Worm (Caenorhabditis elegans) whole organism, young adult: Measurements from ENCODE around the gene B0228.1.

Source experiments
- B0261.1 ChIP-seq: sonication (generic microtip); optimal IDR thresholded peaks from 2 replicates; lab custom pipeline; 2016; ENCODE audit warnings: mild to moderate bottlenecking, missing genetic modification characterization, moderate library complexity, missing compliant biosample characterization
- C17E4.6 ChIP-seq: fragments of 200-800 bp; sonication (Bioruptor generic); IDR thresholded peaks from 2 replicates; pipeline ENCODE4 v1.3.6; 2022; ENCODE audit warnings: missing genetic modification reagents, missing genetic modification characterization, missing compliant biosample characterization
- F33H1.4 ChIP-seq: fragments of 200-800 bp; sonication (Bioruptor generic); IDR thresholded peaks from 2 replicates; pipeline ENCODE4 v1.3.6; 2022; ENCODE audit warnings: missing genetic modification reagents, missing genetic modification characterization, missing compliant biosample characterization
- F49E8.2 ChIP-seq: sonication (generic microtip); optimal IDR thresholded peaks from 3 replicates; lab custom pipeline; 2017; ENCODE audit warnings: missing genetic modification characterization, mild to moderate bottlenecking, missing compliant biosample characterization, antibody characterized with exemption, moderate library complexity; ENCODE audit not compliant: insufficient read depth
- F55B11.4 ChIP-seq: sonication (generic microtip); optimal IDR thresholded peaks from 2 replicates; lab custom pipeline; 2016; ENCODE audit warnings: missing compliant biosample characterization, missing genetic modification characterization, borderline replicate concordance; ENCODE audit not compliant: insufficient read depth
- F57A8.1 ChIP-seq: fragments of 200-800 bp; sonication (Bioruptor generic); optimal IDR thresholded peaks from 2 replicates; lab custom pipeline; 2018; ENCODE audit warnings: mild to moderate bottlenecking, missing genetic modification characterization, moderate library complexity, missing compliant biosample characterization
- Y53G8AR.9 ChIP-seq: fragments of 200-800 bp; sonication (Bioruptor generic); conservative IDR thresholded peaks from 2 replicates; pipeline ENCODE4 v1.3.6; 2022; ENCODE audit warnings: missing genetic modification reagents, missing genetic modification characterization, missing compliant biosample characterization
- Y67H2A.10 ChIP-seq: fragments of 200-800 bp; sonication (Bioruptor generic); conservative IDR thresholded peaks from 2 replicates; pipeline ENCODE4 v1.3.6; 2022; ENCODE audit warnings: missing genetic modification reagents, missing genetic modification characterization, missing compliant biosample characterization
- akir-1 ChIP-seq: fragments of 200-800 bp; sonication (Bioruptor generic); optimal IDR thresholded peaks from 2 replicates; lab custom pipeline; 2018; ENCODE audit warnings: mild to moderate bottlenecking, missing genetic modification characterization, moderate library complexity, missing compliant biosample characterization
- athp-1 ChIP-seq: sonication (generic microtip); optimal IDR thresholded peaks from 2 replicates; lab custom pipeline; 2017; ENCODE audit warnings: mild to moderate bottlenecking, missing genetic modification characterization, missing compliant biosample characterization
- attf-5 ChIP-seq: fragments of 200-800 bp; sonication (Bioruptor generic); optimal IDR thresholded peaks from 2 replicates; lab custom pipeline; 2018; ENCODE audit warnings: mild to moderate bottlenecking, missing genetic modification characterization, missing compliant biosample characterization
- bed-2 ChIP-seq: fragments of 200-800 bp; sonication (Bioruptor generic); IDR thresholded peaks from 2 replicates; pipeline ENCODE4 v1.3.6; 2022; ENCODE audit warnings: missing genetic modification reagents, missing genetic modification characterization, missing compliant biosample characterization
- ceh-100 ChIP-seq: fragments of 200-800 bp; sonication (Bioruptor generic); IDR thresholded peaks from 2 replicates; pipeline ENCODE4 v1.3.6; 2022; ENCODE audit warnings: missing genetic modification reagents, missing genetic modification characterization, missing compliant biosample characterization
- ceh-27 ChIP-seq: fragments of 200-800 bp; sonication (Bioruptor generic); optimal IDR thresholded peaks from 2 replicates; lab custom pipeline; 2018; ENCODE audit warnings: mild to moderate bottlenecking, missing genetic modification characterization, moderate library complexity, missing compliant biosample characterization
- ceh-58 ChIP-seq: fragments of 200-800 bp; sonication (Bioruptor generic); IDR thresholded peaks from 2 replicates; pipeline ENCODE4 v1.3.6; 2022; ENCODE audit warnings: missing genetic modification characterization, missing compliant biosample characterization
- ceh-79 ChIP-seq: sonication (generic microtip); optimal IDR thresholded peaks from 2 replicates; lab custom pipeline; 2017; ENCODE audit warnings: mild to moderate bottlenecking, missing genetic modification characterization, missing compliant biosample characterization
- ceh-91 ChIP-seq: fragments of 200-800 bp; sonication (Bioruptor generic); IDR thresholded peaks from 2 replicates; pipeline ENCODE4 v1.3.6; 2022; ENCODE audit warnings: missing genetic modification reagents, missing genetic modification characterization, missing compliant biosample characterization
- chd-7 ChIP-seq: sonication (generic microtip); optimal IDR thresholded peaks from 2 replicates; lab custom pipeline; 2016; ENCODE audit warnings: mild to moderate bottlenecking, missing genetic modification characterization, moderate library complexity, missing compliant biosample characterization
- dox-1 ChIP-seq: fragments of 200-800 bp; sonication (Bioruptor generic); IDR thresholded peaks from 2 replicates; pipeline ENCODE4 v1.3.6; 2022; ENCODE audit warnings: missing genetic modification reagents, missing genetic modification characterization, missing compliant biosample characterization
- dpl-1 ChIP-seq: fragments of 150-350 bp; optimal IDR thresholded peaks from 2 replicates; lab custom pipeline; 2014; ENCODE audit warnings: missing biosample characterization, missing genetic modification reagents, missing genetic modification characterization
- efl-1 ChIP-seq: fragments of 150-350 bp; optimal IDR thresholded peaks from 2 replicates; lab custom pipeline; 2014; ENCODE audit warnings: missing biosample characterization, missing genetic modification reagents, missing genetic modification characterization
- egl-18 ChIP-seq: fragments of 200-800 bp; sonication (Bioruptor generic); IDR thresholded peaks from 2 replicates; pipeline ENCODE4 v1.3.6; 2022; ENCODE audit warnings: missing genetic modification reagents, missing genetic modification characterization, missing compliant biosample characterization
- egl-44 ChIP-seq: fragments of 200-800 bp; sonication (Bioruptor generic); IDR thresholded peaks from 2 replicates; pipeline ENCODE4 v1.3.6; 2022; ENCODE audit warnings: missing genetic modification reagents, missing genetic modification characterization, missing compliant biosample characterization
- egrh-3 ChIP-seq: fragments of 200-800 bp; sonication (Bioruptor generic); IDR thresholded peaks from 2 replicates; pipeline ENCODE4 v1.3.6; 2022; ENCODE audit warnings: missing genetic modification reagents, missing genetic modification characterization, missing compliant biosample characterization
- ets-4 ChIP-seq: fragments of 200-800 bp; sonication (Bioruptor generic); optimal IDR thresholded peaks from 2 replicates; lab custom pipeline; 2018; ENCODE audit warnings: mild to moderate bottlenecking, missing genetic modification characterization, missing compliant biosample characterization
- him-1 ChIP-seq: sonication (generic microtip); optimal IDR thresholded peaks from 2 replicates; lab custom pipeline; 2016; ENCODE audit warnings: missing genotype, missing genetic modification reagents, missing genetic modification characterization, missing compliant biosample characterization
- hlh-12 ChIP-seq: sonication (generic microtip); optimal IDR thresholded peaks from 2 replicates; lab custom pipeline; 2016; ENCODE audit warnings: missing genetic modification characterization, missing compliant biosample characterization
- hlh-26 ChIP-seq: fragments of 200-800 bp; sonication (Bioruptor generic); conservative IDR thresholded peaks from 2 replicates; pipeline ENCODE4 v1.3.6; 2022; ENCODE audit warnings: missing genetic modification reagents, missing genetic modification characterization, missing compliant biosample characterization
- lin-54 ChIP-seq: fragments of 200-800 bp; sonication (Bioruptor generic); optimal IDR thresholded peaks from 2 replicates; lab custom pipeline; 2018; ENCODE audit warnings: mild to moderate bottlenecking, missing genetic modification characterization, missing compliant biosample characterization
- lsl-1 ChIP-seq: fragments of 200-800 bp; sonication (Bioruptor generic); optimal IDR thresholded peaks from 2 replicates; lab custom pipeline; 2018; ENCODE audit warnings: mild to moderate bottlenecking, missing genetic modification characterization, moderate library complexity, missing compliant biosample characterization
- lsy-27 ChIP-seq: sonication (generic microtip); optimal IDR thresholded peaks from 2 replicates; lab custom pipeline; 2017; ENCODE audit warnings: missing genetic modification characterization, mild to moderate bottlenecking, missing compliant biosample characterization, antibody characterized with exemption, missing genotype, borderline replicate concordance; ENCODE audit not compliant: insufficient read depth
- madf-10 ChIP-seq: sonication (generic microtip); optimal IDR thresholded peaks from 2 replicates; lab custom pipeline; 2016; ENCODE audit warnings: mild to moderate bottlenecking, missing genetic modification characterization, missing compliant biosample characterization
- madf-6 ChIP-seq: fragments of 200-800 bp; sonication (Bioruptor generic); IDR thresholded peaks from 2 replicates; pipeline ENCODE4 v1.3.6; 2022; ENCODE audit warnings: missing genetic modification reagents, missing genetic modification characterization, missing compliant biosample characterization
- madf-8 ChIP-seq: fragments of 200-800 bp; sonication (Bioruptor generic); conservative IDR thresholded peaks from 2 replicates; pipeline ENCODE4 v1.3.6; 2022; ENCODE audit warnings: missing genetic modification reagents, missing genetic modification characterization, missing compliant biosample characterization
- mcd-1 ChIP-seq: fragments of 200-800 bp; sonication (Bioruptor generic); IDR thresholded peaks from 2 replicates; pipeline ENCODE4 v1.3.6; 2022; ENCODE audit warnings: missing genetic modification reagents, missing genetic modification characterization, missing compliant biosample characterization
- mxl-1 ChIP-seq: sonication (generic microtip); optimal IDR thresholded peaks from 2 replicates; lab custom pipeline; 2016; ENCODE audit warnings: missing genetic modification characterization, missing compliant biosample characterization
- nhr-179 ChIP-seq: sonication (generic microtip); optimal IDR thresholded peaks from 2 replicates; lab custom pipeline; 2016; ENCODE audit warnings: mild to moderate bottlenecking, missing genetic modification characterization, missing compliant biosample characterization
- nhr-27 ChIP-seq: fragments of 200-800 bp; sonication (Bioruptor generic); optimal IDR thresholded peaks from 2 replicates; lab custom pipeline; 2018; ENCODE audit warnings: mild to moderate bottlenecking, missing genetic modification characterization, moderate library complexity, missing compliant biosample characterization
- pbrm-1 ChIP-seq: fragments of 200-800 bp; sonication (Bioruptor generic); IDR thresholded peaks from 2 replicates; pipeline ENCODE4 v1.3.6; 2022; ENCODE audit warnings: missing genetic modification reagents, missing genetic modification characterization, missing compliant biosample characterization
- unc-130 ChIP-seq: sonication (generic microtip); optimal IDR thresholded peaks from 2 replicates; lab custom pipeline; 2016; ENCODE audit warnings: missing genetic modification reagents, missing genetic modification characterization, missing compliant biosample characterization
- unc-62 ChIP-seq: fragments of 150-350 bp; optimal IDR thresholded peaks from 2 replicates; lab custom pipeline; 2014; ENCODE audit warnings: missing biosample characterization, missing genetic modification reagents, missing genetic modification characterization
- zfh-2 ChIP-seq: fragments of 200-800 bp; sonication (Bioruptor generic); conservative IDR thresholded peaks from 2 replicates; pipeline ENCODE4 v1.3.6; 2022; ENCODE audit warnings: missing genetic modification reagents, missing genetic modification characterization, missing compliant biosample characterization

Gene B0228.1

DNA sequence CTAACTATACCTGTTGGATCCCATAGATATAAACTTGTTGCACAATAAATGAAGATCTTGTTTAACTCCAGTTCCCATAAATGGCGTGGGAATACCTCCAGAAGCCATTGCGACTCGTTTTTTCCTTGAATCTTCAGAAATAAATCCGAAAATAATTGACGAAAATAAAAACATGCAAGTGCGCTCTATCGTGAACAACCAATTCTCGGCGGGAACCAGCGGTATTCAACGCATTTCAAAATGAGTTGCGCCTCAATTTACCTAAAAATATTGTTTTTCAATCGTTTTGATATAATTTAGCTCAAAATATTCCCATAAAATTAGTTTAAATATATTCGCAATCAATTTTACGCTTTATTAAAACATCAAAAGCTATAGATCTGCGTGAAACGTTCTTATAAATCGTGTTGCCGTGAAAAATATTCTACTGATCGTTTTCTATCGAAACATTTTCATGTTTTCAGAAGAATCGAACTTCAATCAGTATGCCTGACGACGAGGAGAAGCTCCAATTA, 26.0 kb downstream of the B0228.1 start, which contains the start of the genes snpc-1.1 and spdl-1 (continued):
- peak; percentile 31; the same call in 1 of the 2 replicates for TF ChIP-seq F33H1.4 (GFP tag; lab: Robert Waterston, UW)
- no peak for TF ChIP-seq pbrm-1 (GFP tag; lab: Robert Waterston, UW)

DNA sequence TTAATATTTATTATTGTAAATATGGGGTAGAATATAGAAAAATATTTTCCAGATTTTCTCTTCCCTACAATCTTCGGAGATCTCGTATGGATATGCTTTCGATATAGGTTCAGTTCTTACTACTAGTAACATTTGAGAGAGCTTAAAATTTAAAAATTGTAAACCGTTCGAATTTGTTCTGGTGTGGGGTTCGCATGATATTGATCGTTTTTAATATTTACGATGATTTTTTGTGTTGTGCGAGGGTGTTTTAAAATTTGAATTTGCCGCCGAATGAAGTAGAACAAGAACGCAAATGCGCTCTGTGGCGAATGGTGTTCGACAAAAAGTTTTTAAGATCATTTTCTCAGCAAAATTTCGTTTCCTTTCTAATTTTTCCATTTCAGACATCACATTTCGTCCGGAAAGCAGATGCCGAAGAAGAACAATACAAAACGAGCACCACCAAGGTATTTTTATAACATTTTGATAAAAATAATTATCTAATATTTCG, 28.4 kb downstream of the B0228.1 start, which contains the start of gene skr-17:
skr-17 (plus strand) TSS at position 51 of the 493 bp plus-strand sequence.
- peak; percentile 27 for TF ChIP-seq dpl-1 (GFP tag; lab: Kevin White, UChicago)
- TF ChIP-seq madf-8: peak; percentile 13; the same call in 1 of the 2 replicates
- no peak for TF ChIP-seq chd-7 (tag; lab: Kevin White, UChicago)
- TF ChIP-seq B0261.1: no peak
- peak; percentile 11 for TF ChIP-seq lin-54 (GFP tag; lab: Kevin White, UChicago)
- TF ChIP-seq madf-6 (GFP tag; lab: Robert Waterston, UW): peak; percentile 42; the same call in 1 of the 2 replicates
- TF ChIP-seq nhr-179 (tag; lab: Kevin White, UChicago): no peak
- TF ChIP-seq ceh-91 (GFP tag; lab: Robert Waterston, UW): 0 out of 2 replicates have a peak, but pooled peaks have one; percentile 12
- peak; percentile 9 for TF ChIP-seq him-1 (tag; lab: Kevin White, UChicago)
- peak; percentile 63 for TF ChIP-seq efl-1 (GFP tag; lab: Kevin White, UChicago)

DNA sequence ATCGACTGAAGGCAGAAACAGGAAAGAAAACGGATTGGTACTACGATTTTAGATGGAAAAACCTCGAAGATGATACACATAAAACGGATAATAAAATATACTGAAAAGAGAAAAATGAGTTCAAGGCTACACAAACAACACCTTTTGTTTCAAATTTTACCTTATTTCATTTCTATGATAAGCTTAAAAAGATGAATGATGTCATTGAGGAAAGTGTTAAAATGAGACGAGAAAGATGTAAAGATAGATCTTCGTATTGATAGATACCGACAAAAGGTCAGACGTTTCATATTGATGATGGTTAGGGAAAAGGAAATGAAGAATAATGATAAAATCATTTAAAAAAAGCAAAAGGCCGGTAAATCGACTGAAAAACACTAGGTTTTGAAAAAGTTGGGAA, 34.5 kb downstream of the B0228.1 start:
- TF ChIP-seq hlh-26 (GFP tag; lab: Robert Waterston, UW): no peak
- TF ChIP-seq akir-1 (GFP tag; lab: Kevin White, UChicago): no peak
- TF ChIP-seq F33H1.4 (GFP tag; lab: Robert Waterston, UW): no peak
- no peak for TF ChIP-seq lsy-27
- no peak for TF ChIP-seq hlh-12 (tag; lab: Kevin White, UChicago)
- TF ChIP-seq Y67H2A.10 (GFP tag; lab: Robert Waterston, UW): no peak
- TF ChIP-seq C17E4.6 (GFP tag; lab: Robert Waterston, UW): no peak
- TF ChIP-seq ets-4 (GFP tag; lab: Kevin White, UChicago): no peak
- TF ChIP-seq unc-62: no peak
- no peak for TF ChIP-seq unc-130 (GFP tag; lab: Kevin White, UChicago)
- TF ChIP-seq nhr-27 (tag; lab: Kevin White, UChicago): no peak
- TF ChIP-seq lsl-1: no peak
- no peak for TF ChIP-seq F57A8.1 (GFP tag; lab: Kevin White, UChicago)
- no peak for TF ChIP-seq pbrm-1 (GFP tag; lab: Robert Waterston, UW)
- no peak for TF ChIP-seq mxl-1 (tag; lab: Kevin White, UChicago)
- TF ChIP-seq dox-1 (GFP tag; lab: Robert Waterston, UW): no peak

DNA sequence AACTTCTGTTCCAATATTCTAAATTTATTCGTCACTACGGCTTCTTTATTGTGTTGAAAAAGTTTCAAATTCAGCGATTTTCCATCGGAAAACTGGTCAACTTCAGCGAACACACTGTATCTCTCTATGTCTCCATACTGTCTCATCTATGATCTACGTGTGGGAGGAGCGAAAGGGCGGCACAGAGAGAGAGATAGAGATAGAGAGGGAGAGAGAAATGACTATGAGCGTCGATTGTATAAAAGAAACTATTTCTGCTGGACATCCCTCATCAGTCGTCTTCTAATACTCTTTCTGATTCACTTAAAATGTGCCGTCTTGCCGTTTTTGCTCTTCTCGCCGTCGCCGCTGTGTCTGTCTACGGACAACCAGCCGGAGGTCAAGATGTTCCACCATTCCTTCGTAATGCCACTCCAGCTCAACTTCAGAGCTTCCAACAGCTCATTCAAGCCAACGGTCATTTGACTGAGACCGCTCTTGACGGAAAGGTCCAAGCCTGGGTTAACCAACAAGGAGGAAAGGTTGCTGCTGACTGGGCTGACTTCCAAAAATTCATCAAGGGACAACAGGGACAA, 35.3 kb downstream of the B0228.1 start, which contains the start of gene srlf-1:
srlf-1 (plus strand) TSS at position 268 of the 575 bp plus-strand sequence.
- TF ChIP-seq F55B11.4 (tag; lab: Kevin White, UChicago) (no peak), egl-44 (GFP tag; lab: Robert Waterston, UW) (no peak), ceh-79 (tag; lab: Kevin White, UChicago) (no peak), ceh-58 (GFP tag; lab: Robert Waterston, UW) (no peak), lsy-27 (no peak), madf-10 (tag; lab: Kevin White, UChicago) (no peak), bed-2 (GFP tag; lab: Robert Waterston, UW) (no peak), unc-130 (GFP tag; lab: Kevin White, UChicago) (no peak), athp-1 (tag; lab: Kevin White, UChicago) (no peak), efl-1 (GFP tag; lab: Kevin White, UChicago) (no peak), mcd-1 (GFP tag; lab: Robert Waterston, UW) (0 out of 2 replicates have a peak, but pooled peaks have one; percentile 8), attf-5 (GFP tag; lab: Kevin White, UChicago) (no peak), ceh-27 (no peak), ceh-100 (GFP tag; lab: Robert Waterston, UW) (no peak), lsl-1 (no peak), zfh-2 (no peak), F49E8.2 (no peak), egl-18 (GFP tag; lab: Robert Waterston, UW) (no peak), ets-4 (GFP tag; lab: Kevin White, UChicago) (no peak), Y53G8AR.9 (no peak), egrh-3 (GFP tag; lab: Robert Waterston, UW) (no peak)
